Fruit fly (Drosophila melanogaster) whole organism, pupa: ENCODE results near the gene His3.3A.

Experiments used
- CG10348 ChIP-seq: fragments of 200-800 bp; sonication (Bioruptor generic); IDR thresholded peaks from 2 replicates; pipeline ENCODE4 v1.3.6; 2022; ENCODE audit warnings: missing biosample characterization, missing genetic modification characterization
- CG12605 ChIP-seq: fragments of 200-800 bp; sonication (Bioruptor generic); IDR thresholded peaks from 2 replicates; pipeline ENCODE4 v1.3.6; 2022; ENCODE audit warnings: missing biosample characterization, missing genetic modification characterization
- CG13204 ChIP-seq: fragments of 200-800 bp; sonication (Bioruptor generic); optimal IDR thresholded peaks from 2 replicates; lab custom pipeline; 2018; ENCODE audit warnings: missing biosample characterization, mild to moderate bottlenecking, missing genetic modification characterization, moderate library complexity
- CG14655 ChIP-seq: fragments of 200-800 bp; sonication (Bioruptor generic); optimal IDR thresholded peaks from 3 replicates; lab custom pipeline; 2017; ENCODE audit warnings: mild to moderate bottlenecking, missing biosample characterization, missing genetic modification reagents, missing genetic modification characterization
- CG15710 ChIP-seq: fragments of 200-800 bp; sonication (Bioruptor generic); optimal IDR thresholded peaks from 2 replicates; lab custom pipeline; 2018; ENCODE audit warnings: missing biosample characterization, mild to moderate bottlenecking, missing genetic modification characterization, moderate library complexity
- CG17806 ChIP-seq: fragments of 200-800 bp; sonication (Bioruptor generic); optimal IDR thresholded peaks from 2 replicates; lab custom pipeline; 2018; ENCODE audit warnings: missing biosample characterization, mild to moderate bottlenecking, missing genetic modification characterization, moderate library complexity
- CG32121 ChIP-seq: fragments of 200-800 bp; sonication (Bioruptor generic); IDR thresholded peaks from 2 replicates; pipeline ENCODE4 v1.3.6; 2022; ENCODE audit warnings: missing biosample characterization, missing genetic modification characterization
- CG34367 ChIP-seq: fragments of 200-800 bp; sonication (Bioruptor generic); optimal IDR thresholded peaks from 2 replicates; lab custom pipeline; 2018; ENCODE audit warnings: missing biosample characterization, mild to moderate bottlenecking, missing genetic modification characterization
- CG4496 ChIP-seq: fragments of 200-800 bp; sonication (Bioruptor generic); IDR thresholded peaks from 3 replicates; pipeline ENCODE4 v1.3.6; 2022; ENCODE audit warnings: missing biosample characterization, missing genetic modification characterization
- CG8159 ChIP-seq: fragments of 200-800 bp; sonication (Bioruptor generic); optimal IDR thresholded peaks from 3 replicates; lab custom pipeline; 2018; ENCODE audit warnings: missing biosample characterization, mild to moderate bottlenecking, missing genetic modification characterization, moderate library complexity
- CG8301 ChIP-seq: fragments of 200-800 bp; sonication (Bioruptor generic); optimal IDR thresholded peaks from 2 replicates; lab custom pipeline; 2018; ENCODE audit warnings: missing biosample characterization, mild to moderate bottlenecking, missing genetic modification characterization
- CG9948 ChIP-seq: fragments of 200-800 bp; sonication (Bioruptor generic); optimal IDR thresholded peaks from 2 replicates; lab custom pipeline; 2018; ENCODE audit warnings: missing biosample characterization, mild to moderate bottlenecking, missing genetic modification characterization, moderate library complexity
- D1 ChIP-seq: fragments of 200-800 bp; sonication (Bioruptor generic); optimal IDR thresholded peaks from 2 replicates; lab custom pipeline; 2018; ENCODE audit warnings: missing biosample characterization, mild to moderate bottlenecking, missing genetic modification characterization, moderate library complexity
- EcR ChIP-seq: fragments of 200-800 bp; sonication (Bioruptor generic); optimal IDR thresholded peaks from 3 replicates; lab custom pipeline; 2019; ENCODE audit warnings: missing biosample characterization, missing genetic modification characterization, mild to moderate bottlenecking, moderate library complexity, missing genetic modification reagents
- Ets98B ChIP-seq: fragments of 200-800 bp; sonication (Bioruptor generic); IDR thresholded peaks from 2 replicates; pipeline ENCODE4 v1.3.6; 2022; ENCODE audit warnings: missing biosample characterization, missing genetic modification characterization
- Pif1A ChIP-seq: fragments of 200-800 bp; sonication (Bioruptor generic); optimal IDR thresholded peaks from 3 replicates; lab custom pipeline; 2016; ENCODE audit warnings: missing biosample characterization, missing genetic modification characterization
- Pif1B ChIP-seq: fragments of 200-800 bp; sonication (Bioruptor generic); optimal IDR thresholded peaks from 3 replicates; lab custom pipeline; 2016; ENCODE audit warnings: missing biosample characterization, missing genetic modification characterization
- Snoo ChIP-seq: fragments of 200-800 bp; sonication (Bioruptor generic); optimal IDR thresholded peaks from 3 replicates; lab custom pipeline; 2017; ENCODE audit warnings: missing biosample characterization, mild to moderate bottlenecking, missing genetic modification characterization, inconsistent platforms
- fd96Ca ChIP-seq: fragments of 200-800 bp; sonication (Bioruptor generic); IDR thresholded peaks from 3 replicates; pipeline ENCODE4 v1.3.6; 2022; ENCODE audit warnings: missing biosample characterization, missing genetic modification characterization
- gl ChIP-seq: fragments of 200-800 bp; sonication (Bioruptor generic); optimal IDR thresholded peaks from 2 replicates; lab custom pipeline; 2018; ENCODE audit warnings: missing biosample characterization, mild to moderate bottlenecking, missing genetic modification characterization
- rn ChIP-seq: fragments of 200-800 bp; sonication (Bioruptor generic); IDR thresholded peaks from 2 replicates; pipeline ENCODE4 v1.3.6; 2022; ENCODE audit warnings: missing biosample characterization, missing genetic modification characterization

His3.3A gene

dm6 chr2L:5072357-5072756 is 17.5 kb downstream of the His3.3A start:
- no peak for TF ChIP-seq fd96Ca
- TF ChIP-seq EcR (GFP tag; lab: Kevin White, UChicago), result peak; percentile 34

dm6 chr2L:5079200-5079599 is 24.3 kb downstream of the His3.3A start:
- TF ChIP-seq fd96Ca (no peak), CG12605 (GFP tag; lab: Robert Waterston, UW) (no peak), EcR (GFP tag; lab: Kevin White, UChicago) (no peak), CG4496 (GFP tag; lab: Robert Waterston, UW) (no peak), gl (no peak), CG32121 (GFP tag; lab: Robert Waterston, UW) (no peak), Snoo (tag; lab: Kevin White, UChicago) (no peak), CG17806 (tag; lab: Kevin White, UChicago) (no peak), CG8159 (tag; lab: Kevin White, UChicago) (no peak)

- TF ChIP-seq Snoo (tag; lab: Kevin White, UChicago) (no peak), gl (peak; percentile 37), CG14655 (GFP tag; lab: Kevin White, UChicago) (peak; percentile 95), CG10348 (GFP tag; lab: Robert Waterston, UW) (no peak), Pif1B (GFP tag; lab: Kevin White, UChicago) (peak; percentile 73), EcR (GFP tag; lab: Kevin White, UChicago) (peak; percentile 62), CG8301 (peak; percentile 92), Ets98B (GFP tag; lab: Robert Waterston, UW) (peak; percentile 66), CG15710 (tag; lab: Kevin White, UChicago) (peak; percentile 87), CG32121 (GFP tag; lab: Robert Waterston, UW) (peak; percentile 90), fd96Ca (peak; percentile 70; the same call in 2 of the 3 replicates), CG12605 (GFP tag; lab: Robert Waterston, UW) (peak; percentile 76; the same call in 1 of the 2 replicates), CG13204 (GFP tag; lab: Kevin White, UChicago) (peak; percentile 48), CG8159 (tag; lab: Kevin White, UChicago) (peak; percentile 93), D1 (peak; percentile 85), CG9948 (tag; lab: Kevin White, UChicago) (peak; percentile 87), CG17806 (tag; lab: Kevin White, UChicago) (peak; percentile 85), rn (no peak; the same call in none of the 2 replicates), CG34367 (tag; lab: Kevin White, UChicago) (peak; percentile 80), CG4496 (GFP tag; lab: Robert Waterston, UW) (peak; percentile 70; the same call in 1 of the 3 replicates), Pif1A (GFP tag; lab: Kevin White, UChicago) (peak; percentile 67)
- TF ChIP-seq, all 21 proteins: peak for 18
These were observed 25.5 kb downstream of the His3.3A start for dm6 chr2L:5080225-5080867.

- TF ChIP-seq CG32121 (GFP tag; lab: Robert Waterston, UW) (peak; percentile 14; the same call in 1 of the 2 replicates), EcR (GFP tag; lab: Kevin White, UChicago) (peak; percentile 5), Pif1A (GFP tag; lab: Kevin White, UChicago) (peak; percentile 5), Pif1B (GFP tag; lab: Kevin White, UChicago) (no peak)
These were observed 29.9 kb downstream of the His3.3A start for dm6 chr2L:5084586-5085257.

dm6 chr2L:5085561-5085960 is 30.7 kb downstream of the His3.3A start:
- no peak for TF ChIP-seq EcR (GFP tag; lab: Kevin White, UChicago)
- TF ChIP-seq Pif1B (GFP tag; lab: Kevin White, UChicago), result peak; percentile 1
- no peak for TF ChIP-seq gl
- TF ChIP-seq CG17806 (tag; lab: Kevin White, UChicago), result peak; percentile 20
- no peak for TF ChIP-seq CG12605 (GFP tag; lab: Robert Waterston, UW)
- peak; percentile 53 for TF ChIP-seq Pif1A (GFP tag; lab: Kevin White, UChicago)
- peak; percentile 1 for TF ChIP-seq CG14655 (GFP tag; lab: Kevin White, UChicago)
- TF ChIP-seq Ets98B (GFP tag; lab: Robert Waterston, UW), result peak; percentile 31; the same call in 1 of the 2 replicates
- TF ChIP-seq CG15710 (tag; lab: Kevin White, UChicago), result peak; percentile 22
- no peak for TF ChIP-seq CG8159 (tag; lab: Kevin White, UChicago)
- no peak for TF ChIP-seq fd96Ca
- TF ChIP-seq Snoo (tag; lab: Kevin White, UChicago), result peak; percentile 36
- TF ChIP-seq D1, result no peak
- peak; percentile 24 for TF ChIP-seq CG8301
- TF ChIP-seq CG32121 (GFP tag; lab: Robert Waterston, UW), result 0 out of 2 replicates have a peak, but pooled peaks have one; percentile 29
- TF ChIP-seq CG9948 (tag; lab: Kevin White, UChicago), result peak; percentile 20
